Fruit fly (Drosophila melanogaster) whole organism, adult: Measurements from ENCODE around the gene FBXO11.

Experiments
- CG1620 ChIP-seq: fragments of 200-800 bp; sonication (Bioruptor generic); optimal IDR thresholded peaks from 2 replicates; lab custom pipeline; 2016; ENCODE audit warnings: missing biosample characterization, missing genetic modification characterization
- Mnt ChIP-seq: fragments of 200-800 bp; sonication (Bioruptor generic); optimal IDR thresholded peaks from 2 replicates; lab custom pipeline; 2016; ENCODE audit warnings: missing biosample characterization, mild to moderate bottlenecking, missing genetic modification characterization
- tj ChIP-seq: fragments of 200-800 bp; sonication (Bioruptor generic); optimal IDR thresholded peaks from 3 replicates; lab custom pipeline; 2017; ENCODE audit warnings: missing biosample characterization, mild to moderate bottlenecking, missing genetic modification characterization, moderate library complexity

DNA sequence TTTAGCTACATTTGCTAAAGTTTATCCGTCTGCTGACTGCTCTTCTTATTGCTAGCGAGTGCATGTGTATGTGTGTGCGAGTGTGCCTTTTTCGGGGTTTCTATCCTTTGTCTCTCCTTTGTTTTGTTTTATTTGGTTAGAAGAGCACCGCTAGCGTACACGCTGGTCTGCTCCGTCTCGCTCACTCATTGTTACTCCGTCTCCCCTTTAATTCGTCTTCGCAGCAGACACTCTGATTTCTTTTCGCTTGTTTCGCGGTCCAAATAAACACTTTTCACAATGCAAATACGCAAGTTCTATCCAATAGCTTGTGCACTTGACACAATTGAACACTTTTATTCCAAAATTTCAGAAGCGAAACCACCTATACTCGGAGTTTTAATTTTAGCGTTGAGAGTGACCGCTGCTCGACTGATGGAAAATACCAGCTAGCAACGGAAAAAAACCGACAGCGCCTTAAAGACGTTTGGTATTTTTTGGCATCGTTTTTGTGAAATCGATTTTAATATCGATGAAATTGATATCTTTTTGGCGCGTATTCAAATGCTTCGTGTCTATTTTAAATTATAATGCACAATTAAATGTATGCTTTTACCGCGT lies at the start of gene FBXO11:
- TF ChIP-seq Mnt (peak; percentile 67), tj (GFP tag; lab: Kevin White, UChicago) (peak; percentile 78), CG1620 (no peak)
